Worm (Caenorhabditis elegans): ENCODE results near the gene C10A4.3.

The C10A4.3 gene

ce11 chrX:7409935-7410334, 4.4 kb downstream of the C10A4.3 start, which contains the start of gene C10A4.2:
Gene C10A4.2 (plus strand): TSS chrX:7410235.
- TF ChIP-seq pqm-1 (tag; optimal IDR thresholded peaks at IDR 0.05) (no peak), elt-3 (tag; optimal IDR thresholded peaks at IDR 0.05) (no peak), zag-1 (tag; optimal IDR thresholded peaks at IDR 0.05) (no peak), rnt-1 (tag; optimal IDR thresholded peaks at IDR 0.05) (no peak), irx-1 (tag; optimal IDR thresholded peaks at IDR 0.05) (no peak), sptf-1 (tag; optimal IDR thresholded peaks at IDR 0.05) (no peak), nhr-47 (tag; optimal IDR thresholded peaks at IDR 0.05) (no peak), dsc-1 (tag; optimal IDR thresholded peaks at IDR 0.05) (no peak)

ce11 chrX:7415420-7415819, 9.9 kb downstream of the C10A4.3 start, which contains the start of gene C10A4.7:
Gene C10A4.7 (minus strand): TSS chrX:7415520.
- no peak for TF ChIP-seq C04F5.9 (tag; optimal IDR thresholded peaks at IDR 0.05)
- TF ChIP-seq nhr-76 (tag; optimal IDR thresholded peaks at IDR 0.05), result no peak
- no peak for TF ChIP-seq nhr-47 (tag; optimal IDR thresholded peaks at IDR 0.05)
- no peak for TF ChIP-seq fkh-4 (tag; optimal IDR thresholded peaks at IDR 0.05; ENCODE audit: borderline replicate concordance)
- TF ChIP-seq xbp-1 (tag; optimal IDR thresholded peaks at IDR 0.05), result no peak
- TF ChIP-seq elt-2 (tag; optimal IDR thresholded peaks at IDR 0.05), result no peak
- no peak for TF ChIP-seq ceh-82 (tag; optimal IDR thresholded peaks at IDR 0.05)
- TF ChIP-seq lin-14 (GFP tag; optimal IDR thresholded peaks at IDR 0.05), result no peak
- TF ChIP-seq unc-86 (tag; optimal IDR thresholded peaks at IDR 0.05), result no peak

ce11 chrX:7416082-7416481, 10.6 kb downstream of the C10A4.3 start, which contains the start of gene C10A4.1:
Gene C10A4.1 (plus strand): TSS chrX:7416382.
- TF ChIP-seq ztf-4 (tag; optimal IDR thresholded peaks at IDR 0.05), result no peak
- TF ChIP-seq hpl-2 (GFP tag; optimal IDR thresholded peaks at IDR 0.05), result no peak
- TF ChIP-seq tbx-2 (tag; optimal IDR thresholded peaks at IDR 0.05), result no peak
- no peak for TF ChIP-seq mef-2 (tag; optimal IDR thresholded peaks at IDR 0.05)
- no peak for TF ChIP-seq skn-1 (tag; optimal IDR thresholded peaks at IDR 0.05)
- no peak for TF ChIP-seq ztf-11 (tag; optimal IDR thresholded peaks at IDR 0.05)
- no peak for TF ChIP-seq mab-9 (GFP tag; IDR thresholded peaks at IDR 0.05)
- no peak for TF ChIP-seq aly-2 (tag; optimal IDR thresholded peaks at IDR 0.05)
- TF ChIP-seq nhr-28 (tag; optimal IDR thresholded peaks at IDR 0.05), result no peak
- no peak for TF ChIP-seq sup-37 (GFP tag; optimal IDR thresholded peaks at IDR 0.05)
- no peak for TF ChIP-seq grh-1 (GFP tag; IDR thresholded peaks at IDR 0.05)
- no peak for TF ChIP-seq rnt-1 (tag; optimal IDR thresholded peaks at IDR 0.05)
- TF ChIP-seq sptf-1 (tag; optimal IDR thresholded peaks at IDR 0.05), result no peak
- no peak for TF ChIP-seq isw-1 (GFP tag; IDR thresholded peaks at IDR 0.05)
- no peak for TF ChIP-seq unc-62 (GFP tag; optimal IDR thresholded peaks at IDR 0.05)
- TF ChIP-seq zag-1 (tag; optimal IDR thresholded peaks at IDR 0.05), result no peak

- TF ChIP-seq C16A3.4 (tag; optimal IDR thresholded peaks at IDR 0.05), result no peak
- TF ChIP-seq fos-1 (tag; optimal IDR thresholded peaks at IDR 0.05), result no peak
- no peak for TF ChIP-seq pqm-1 (tag; optimal IDR thresholded peaks at IDR 0.05)
These were observed 15.1 kb downstream of the C10A4.3 start, which contains the start of gene C10A4.9 for ce11 chrX:7420571-7420970. Gene C10A4.9 (plus strand): TSS chrX:7420871.

- TF ChIP-seq ces-1 (GFP tag; optimal IDR thresholded peaks at IDR 0.05) (no peak), ceh-8 (GFP tag; optimal IDR thresholded peaks at IDR 0.05) (no peak), nhr-28 (tag; optimal IDR thresholded peaks at IDR 0.05) (no peak), fkh-4 (tag; optimal IDR thresholded peaks at IDR 0.05; ENCODE audit: borderline replicate concordance) (no peak), unc-130 (tag; optimal IDR thresholded peaks at IDR 0.05) (no peak), alr-1 (tag; optimal IDR thresholded peaks at IDR 0.05; ENCODE audit: borderline replicate concordance) (no peak), egl-13 (tag; optimal IDR thresholded peaks at IDR 0.05) (no peak), ceh-88 (GFP tag; IDR thresholded peaks at IDR 0.05) (no peak)
These were observed 19.3 kb downstream of the C10A4.3 start, which contains the start of gene mnm-2 for ce11 chrX:7424813-7425212. Gene mnm-2 (minus strand): TSS chrX:7424913.

All from whole organism, L1 larva.